Worm (Caenorhabditis elegans) whole organism, mixed stage, embryonic: ENCODE results near the gene glt-4.

ENCODE experiments used
- ceh-39 ChIP-seq: fragments of 150-350 bp; optimal IDR thresholded peaks from 2 replicates; lab custom pipeline; 2014; ENCODE audit warnings: missing biosample characterization, missing genetic modification characterization
- elt-3 ChIP-seq: fragments of 150-350 bp; optimal IDR thresholded peaks from 2 replicates; lab custom pipeline; 2014; ENCODE audit warnings: missing biosample characterization, missing genetic modification characterization
- lin-13 ChIP-seq: fragments of 150-350 bp; optimal IDR thresholded peaks from 2 replicates; lab custom pipeline; 2014; ENCODE audit warnings: missing biosample characterization, missing genetic modification characterization
- lin-32 ChIP-seq: fragments of 200-800 bp; sonication (Bioruptor generic); optimal IDR thresholded peaks from 2 replicates; lab custom pipeline; 2018; ENCODE audit warnings: mild to moderate bottlenecking, missing genetic modification characterization, missing compliant biosample characterization
- nhr-12 ChIP-seq: fragments of 150-350 bp; optimal IDR thresholded peaks from 2 replicates; lab custom pipeline; 2014; ENCODE audit warnings: missing biosample characterization, missing genetic modification characterization
- nhr-237 ChIP-seq: fragments of 150-350 bp; optimal IDR thresholded peaks from 2 replicates; lab custom pipeline; 2014; ENCODE audit warnings: missing biosample characterization, missing genetic modification characterization
- nhr-28 ChIP-seq: fragments of 150-350 bp; optimal IDR thresholded peaks from 2 replicates; lab custom pipeline; 2014; ENCODE audit warnings: missing biosample characterization, missing genetic modification characterization
- nhr-76 ChIP-seq: sonication (generic microtip); optimal IDR thresholded peaks from 2 replicates; lab custom pipeline; 2017; ENCODE audit warnings: missing biosample characterization, missing genetic modification characterization
- pha-4 ChIP-seq: fragments of 150-350 bp; optimal IDR thresholded peaks from 2 replicates; lab custom pipeline; 2018; ENCODE audit warnings: missing biosample characterization, missing genetic modification reagents, missing genetic modification characterization
- snpc-4 ChIP-seq: fragments of 150-350 bp; optimal IDR thresholded peaks from 2 replicates; lab custom pipeline; 2014; ENCODE audit warnings: missing biosample characterization, missing genetic modification characterization
- sptf-1 ChIP-seq: sonication (generic microtip); optimal IDR thresholded peaks from 2 replicates; lab custom pipeline; 2017; ENCODE audit warnings: mild to moderate bottlenecking, missing genetic modification characterization, moderate library complexity, missing compliant biosample characterization
- tbx-8 ChIP-seq: fragments of 200-800 bp; sonication (Bioruptor generic); optimal IDR thresholded peaks from 2 replicates; lab custom pipeline; 2018; ENCODE audit warnings: mild to moderate bottlenecking, missing genetic modification characterization, moderate library complexity, missing compliant biosample characterization
- unc-62 ChIP-seq: fragments of 150-350 bp; optimal IDR thresholded peaks from 2 replicates; lab custom pipeline; 2014; ENCODE audit warnings: missing biosample characterization, missing genetic modification reagents, missing genetic modification characterization
- zip-8 ChIP-seq: fragments of 150-350 bp; optimal IDR thresholded peaks from 2 replicates; lab custom pipeline; 2014; ENCODE audit warnings: missing biosample characterization, missing genetic modification characterization

ce11 chrX:6416357-6417087 is 13.3 kb downstream of the glt-4 start, which contains the start of gene T22E5.6:
- no peak for TF ChIP-seq elt-3
- TF ChIP-seq nhr-76 (tag; lab: Kevin White, UChicago) = no peak
- TF ChIP-seq snpc-4 (tag; lab: Kevin White, UChicago) = no peak
- TF ChIP-seq zip-8 = no peak
- TF ChIP-seq nhr-28 (tag; lab: Kevin White, UChicago) = no peak
- no peak for TF ChIP-seq unc-62 (GFP tag; lab: Kevin White, UChicago)
- no peak for TF ChIP-seq lin-32 (GFP tag; lab: Kevin White, UChicago)
- TF ChIP-seq nhr-12 (tag; lab: Kevin White, UChicago) = no peak
- no peak for TF ChIP-seq pha-4 (tag; lab: Kevin White, UChicago)
- no peak for TF ChIP-seq tbx-8 (GFP tag; lab: Kevin White, UChicago)
- no peak for TF ChIP-seq lin-13 (tag; lab: Kevin White, UChicago)
- TF ChIP-seq sptf-1 (tag; lab: Kevin White, UChicago) = no peak
- no peak for TF ChIP-seq nhr-237 (tag; lab: Kevin White, UChicago)
- TF ChIP-seq ceh-39 (tag; lab: Kevin White, UChicago) = no peak
